Worm (Caenorhabditis elegans): ENCODE measurements around the gene ddr-2.

ddr-2 gene

ce11 chrX:3369442-3369841 lies 54.3 kb downstream of the ddr-2 start:
- TF ChIP-seq F26F4.8 (GFP tag; conservative IDR thresholded peaks at IDR 0.05) (no peak), unc-62 (GFP tag; optimal IDR thresholded peaks at IDR 0.05 in 1 of 2) (peak in 1 of 2 experiments; percentile 95), unc-62 (tag; optimal IDR thresholded peaks at IDR 0.05) (no peak)

ce11 chrX:3371264-3371663 lies 56.1 kb downstream of the ddr-2 start:
- no peak for TF ChIP-seq ztf-11 (tag; optimal IDR thresholded peaks at IDR 0.05)
- TF ChIP-seq dmd-9 (GFP tag; IDR thresholded peaks at IDR 0.05) = no peak; the same call in 1 of the 2 replicates
- peak; percentile 94 for TF ChIP-seq arid-1 (GFP tag; conservative IDR thresholded peaks at IDR 0.05)
- TF ChIP-seq lim-7 (GFP tag; IDR thresholded peaks at IDR 0.05) = peak; percentile 93
- peak; percentile 88 for TF ChIP-seq ctbp-1 (GFP tag; IDR thresholded peaks at IDR 0.05)
- peak; percentile 79 for TF ChIP-seq rbr-2 (tag; optimal IDR thresholded peaks at IDR 0.05)
- no peak for TF ChIP-seq cey-2 (tag; optimal IDR thresholded peaks at IDR 0.05; ENCODE audit: borderline replicate concordance, insufficient read depth)
- peak; percentile 99 for TF ChIP-seq aha-1 (tag)
- TF ChIP-seq madf-5 (GFP tag; IDR thresholded peaks at IDR 0.05) = peak; percentile 80 to 82; a peak in 2 of 4 replicates
- peak; percentile 93 for TF ChIP-seq madf-9 (GFP tag; conservative IDR thresholded peaks at IDR 0.05)
- TF ChIP-seq nhr-111 (GFP tag; optimal IDR thresholded peaks at IDR 0.05) = peak; percentile 66
- peak; percentile 71; the same call in 1 of the 2 replicates for TF ChIP-seq saeg-2 (GFP tag; IDR thresholded peaks at IDR 0.05)
- TF ChIP-seq attf-4 (tag; optimal IDR thresholded peaks at IDR 0.05) = no peak
- TF ChIP-seq ceh-28 (tag; optimal IDR thresholded peaks at IDR 0.05) = no peak
- TF ChIP-seq pqm-1 (tag; optimal IDR thresholded peaks at IDR 0.05) = no peak
- TF ChIP-seq lin-38 (GFP tag; IDR thresholded peaks at IDR 0.05) = no peak
- TF ChIP-seq daf-8 (GFP tag; IDR thresholded peaks at IDR 0.05) = no peak
- TF ChIP-seq unc-130 (GFP tag; optimal IDR thresholded peaks at IDR 0.05) = peak; percentile 44
- peak in 1 of 2 experiments; percentile 30 for TF ChIP-seq hif-1 (tag; optimal IDR thresholded peaks at IDR 0.05)
- peak; percentile 84 for TF ChIP-seq sdz-12 (GFP tag; optimal IDR thresholded peaks at IDR 0.05)
- TF ChIP-seq dve-1 (tag; optimal IDR thresholded peaks at IDR 0.05; ENCODE audit: insufficient read depth) = peak; percentile 56
- TF ChIP-seq spr-3 (GFP tag; optimal IDR thresholded peaks at IDR 0.05) = peak; percentile 73
- TF ChIP-seq F44E2.7 (GFP tag; IDR thresholded peaks at IDR 0.05) = peak; percentile 96
- no peak for TF ChIP-seq skn-1 (tag; optimal IDR thresholded peaks at IDR 0.05)
- peak; percentile 81 for TF ChIP-seq ceh-20 (GFP tag; IDR thresholded peaks at IDR 0.05)
- peak; percentile 76 for TF ChIP-seq D1046.2 (GFP tag; IDR thresholded peaks at IDR 0.05)
- TF ChIP-seq spr-1 (tag; optimal IDR thresholded peaks at IDR 0.05) = peak; percentile 29
- TF ChIP-seq nhr-10 (tag; optimal IDR thresholded peaks at IDR 0.05) = no peak
- peak; percentile 33 for TF ChIP-seq nhr-11 (tag; optimal IDR thresholded peaks at IDR 0.05)
- peak; percentile 72; the same call in 1 of the 2 replicates for TF ChIP-seq tra-1 (GFP tag; IDR thresholded peaks at IDR 0.05)
- peak; percentile 51; the same call in 1 of the 2 replicates for TF ChIP-seq php-3 (GFP tag; IDR thresholded peaks at IDR 0.05)
- TF ChIP-seq nhr-42 (GFP tag; IDR thresholded peaks at IDR 0.05) = peak; percentile 81
- TF ChIP-seq dmd-8 (GFP tag; IDR thresholded peaks at IDR 0.05) = peak; percentile 92
- peak; percentile 95 for TF ChIP-seq ceh-44 (GFP tag; IDR thresholded peaks at IDR 0.05)
- TF ChIP-seq zip-2 (tag; optimal IDR thresholded peaks at IDR 0.05) = no peak
- no peak for TF ChIP-seq dpl-1 (GFP tag; optimal IDR thresholded peaks at IDR 0.05)
- TF ChIP-seq Y5F2A.4 (GFP tag; optimal IDR thresholded peaks at IDR 0.05) = peak; percentile 62
- TF ChIP-seq hlh-30 (tag; optimal IDR thresholded peaks at IDR 0.05; ENCODE audit: insufficient read depth) = peak; percentile 72
- TF ChIP-seq T20F7.1 (GFP tag; optimal IDR thresholded peaks at IDR 0.05) = peak; percentile 16
- TF ChIP-seq zfp-2 (tag; optimal IDR thresholded peaks at IDR 0.05) = no peak
- peak; percentile 81; the same call in 1 of the 2 replicates for TF ChIP-seq mdt-29 (GFP tag; IDR thresholded peaks at IDR 0.05)
- TF ChIP-seq F49E8.2 (tag; optimal IDR thresholded peaks at IDR 0.05; ENCODE audit: borderline replicate concordance) = peak; percentile 37
- TF ChIP-seq aly-2 (tag; optimal IDR thresholded peaks at IDR 0.05) = no peak
- TF ChIP-seq ces-1 (GFP tag; optimal IDR thresholded peaks at IDR 0.05) = no peak
- TF ChIP-seq pha-4 (GFP tag; IDR thresholded peaks at IDR 0.05) = peak; percentile 90
- TF ChIP-seq pha-4 (tag; optimal IDR thresholded peaks at IDR 0.05) = peak; percentile 34
- TF ChIP-seq set-16 (GFP tag; IDR thresholded peaks at IDR 0.05) = no peak

All from whole organism, L4 larva.